Worm (Caenorhabditis elegans) whole organism, midembryonic: ENCODE data around the gene nhr-286.

Experiments used
- T22C8.4 ChIP-seq: fragments of 200-800 bp; sonication (Bioruptor generic); IDR thresholded peaks from 2 replicates; pipeline ENCODE4 v1.3.6; 2022; ENCODE audit warnings: missing genetic modification characterization, missing compliant biosample characterization
- cog-1 ChIP-seq: sonication (generic microtip); optimal IDR thresholded peaks from 2 replicates; lab custom pipeline; 2016; ENCODE audit warnings: missing genetic modification characterization, missing compliant biosample characterization
- klf-2 ChIP-seq: fragments of 200-800 bp; sonication (Bioruptor generic); conservative IDR thresholded peaks from 2 replicates; pipeline ENCODE4 v1.3.6; 2022; ENCODE audit warnings: missing genetic modification reagents, missing genetic modification characterization, missing compliant biosample characterization
- med-1 ChIP-seq: sonication (generic microtip); optimal IDR thresholded peaks from 2 replicates; lab custom pipeline; 2017; ENCODE audit warnings: missing genetic modification characterization, mild to moderate bottlenecking, missing compliant biosample characterization, antibody characterized with exemption, missing genetic modification reagents; ENCODE audit not compliant: insufficient read depth

- no peak for TF ChIP-seq T22C8.4 (GFP tag; lab: Robert Waterston, UW)
- TF ChIP-seq cog-1 (tag; lab: Kevin White, UChicago) = no peak
- no peak for TF ChIP-seq med-1 (GFP tag; lab: Kevin White, UChicago)
- TF ChIP-seq klf-2 (GFP tag; lab: Robert Waterston, UW) = no peak
Measured at ce11 chrV:7103247-7103646, 11.8 kb upstream of the nhr-286 start, which contains the start of gene odr-2.
